Worm (Caenorhabditis elegans) whole organism, mixed stage, embryonic: ENCODE results near the gene scl-7.

ENCODE experiments used
- ceh-43 ChIP-seq: fragments of 200-800 bp; sonication (Bioruptor generic); optimal IDR thresholded peaks from 2 replicates; lab custom pipeline; 2018; ENCODE audit warnings: mild to moderate bottlenecking, missing genetic modification characterization, moderate library complexity, missing compliant biosample characterization
- drap-1 ChIP-seq: fragments of 200-800 bp; sonication (Bioruptor generic); optimal IDR thresholded peaks from 3 replicates; lab custom pipeline; 2018; ENCODE audit warnings: mild to moderate bottlenecking, missing genetic modification characterization, missing compliant biosample characterization
- lin-13 ChIP-seq: fragments of 150-350 bp; optimal IDR thresholded peaks from 2 replicates; lab custom pipeline; 2014; ENCODE audit warnings: missing biosample characterization, missing genetic modification characterization
- lsy-2 ChIP-seq: fragments of 150-350 bp; optimal IDR thresholded peaks from 2 replicates; lab custom pipeline; 2014; ENCODE audit warnings: missing biosample characterization, missing genetic modification characterization
- nhr-12 ChIP-seq: fragments of 150-350 bp; optimal IDR thresholded peaks from 2 replicates; lab custom pipeline; 2014; ENCODE audit warnings: missing biosample characterization, missing genetic modification characterization
- nhr-237 ChIP-seq: fragments of 150-350 bp; optimal IDR thresholded peaks from 2 replicates; lab custom pipeline; 2014; ENCODE audit warnings: missing biosample characterization, missing genetic modification characterization
- nhr-28 ChIP-seq: fragments of 150-350 bp; optimal IDR thresholded peaks from 2 replicates; lab custom pipeline; 2014; ENCODE audit warnings: missing biosample characterization, missing genetic modification characterization
- nhr-76 ChIP-seq: sonication (generic microtip); optimal IDR thresholded peaks from 2 replicates; lab custom pipeline; 2017; ENCODE audit warnings: missing biosample characterization, missing genetic modification characterization
- sptf-1 ChIP-seq: sonication (generic microtip); optimal IDR thresholded peaks from 2 replicates; lab custom pipeline; 2017; ENCODE audit warnings: mild to moderate bottlenecking, missing genetic modification characterization, moderate library complexity, missing compliant biosample characterization

- TF ChIP-seq lin-13 (tag; lab: Kevin White, UChicago), result peak; percentile 22
- no peak for TF ChIP-seq nhr-237 (tag; lab: Kevin White, UChicago)
- TF ChIP-seq nhr-76 (tag; lab: Kevin White, UChicago), result no peak
- TF ChIP-seq sptf-1 (tag; lab: Kevin White, UChicago), result peak; percentile 45
- no peak for TF ChIP-seq ceh-43 (GFP tag; lab: Kevin White, UChicago)
- TF ChIP-seq lsy-2 (tag; lab: Kevin White, UChicago), result no peak
- TF ChIP-seq nhr-12, result peak; percentile 43
- peak; percentile 40 for TF ChIP-seq drap-1 (GFP tag; lab: Kevin White, UChicago)
- TF ChIP-seq nhr-28 (tag; lab: Kevin White, UChicago), result no peak
These were observed 40.4 kb upstream of the scl-7 start for ce11 chrIV:13029674-13030466.
